Worm (Caenorhabditis elegans): ENCODE data around the gene C02E7.6.

Gene C02E7.6

ce11 chrV:4951434-4951833, 32.4 kb downstream of the C02E7.6 start, which contains the start of gene str-207:
Gene str-207 (plus strand): TSS chrV:4951734.
- TF ChIP-seq ets-4 (GFP tag; optimal IDR thresholded peaks at IDR 0.05) (no peak), nhr-80 (tag; optimal IDR thresholded peaks at IDR 0.05) (no peak), hlh-26 (GFP tag; conservative IDR thresholded peaks at IDR 0.05) (no peak), pha-4 (tag; optimal IDR thresholded peaks at IDR 0.05) (no peak), madf-10 (tag; optimal IDR thresholded peaks at IDR 0.05) (no peak), tbx-9 (tag; optimal IDR thresholded peaks at IDR 0.05; ENCODE audit: borderline replicate concordance) (no peak), snpc-4 (GFP tag; optimal IDR thresholded peaks at IDR 0.05) (no peak), snpc-4 (tag; optimal IDR thresholded peaks at IDR 0.05) (no peak), attf-6 (GFP tag; IDR thresholded peaks at IDR 0.05) (no peak)

DNA sequence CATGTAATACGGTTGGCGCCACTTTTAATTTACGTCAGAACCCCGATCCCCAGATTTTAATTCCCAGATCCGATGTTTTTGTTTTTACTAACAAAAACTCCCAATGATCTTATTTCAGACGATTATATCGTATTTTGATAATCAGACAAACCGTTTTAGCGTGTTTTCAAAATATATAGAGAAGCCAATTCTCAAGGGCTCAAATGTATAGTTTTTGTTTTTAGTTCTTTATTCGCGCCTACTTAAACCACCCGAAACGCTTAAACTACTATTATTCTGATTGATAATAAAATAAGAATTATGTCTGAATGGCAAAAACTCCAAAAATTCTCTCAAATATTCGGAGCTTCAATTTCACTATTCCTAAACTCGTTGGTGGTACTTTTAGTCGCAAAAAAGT, 37.5 kb downstream of the C02E7.6 start, which contains the start of gene str-208:
Gene str-208, plus strand, starts transcription at position 301 of the 400 bp plus-strand sequence.
- TF ChIP-seq sptf-2 (GFP tag; optimal IDR thresholded peaks at IDR 0.05) (no peak), snpc-1.1 (tag; optimal IDR thresholded peaks at IDR 0.05; ENCODE audit: insufficient read depth) (no peak), ceh-40 (GFP tag; IDR thresholded peaks at IDR 0.05) (no peak), atf-7 (tag; optimal IDR thresholded peaks at IDR 0.05) (no peak), cebp-2 (GFP tag; IDR thresholded peaks at IDR 0.05) (no peak), B0261.1 (tag; optimal IDR thresholded peaks at IDR 0.05) (no peak), F39B2.1 (GFP tag; IDR thresholded peaks at IDR 0.05) (no peak), ama-1 (optimal IDR thresholded peaks at IDR 0.05) (no peak), ama-1 (GFP tag; optimal IDR thresholded peaks at IDR 0.05) (no peak), tbp1 (GFP tag; optimal IDR thresholded peaks at IDR 0.05) (no peak), tlf-1 (GFP tag; optimal IDR thresholded peaks at IDR 0.05) (no peak), let-607 (tag; optimal IDR thresholded peaks at IDR 0.05) (no peak), athp-1 (tag; optimal IDR thresholded peaks at IDR 0.05) (no peak), dpff-1 (tag; optimal IDR thresholded peaks at IDR 0.05) (no peak), fkh-3 (tag; optimal IDR thresholded peaks at IDR 0.05) (no peak), let-526 (GFP tag; IDR thresholded peaks at IDR 0.05) (no peak), mcd-1 (GFP tag; IDR thresholded peaks at IDR 0.05) (no peak), nhr-27 (tag; optimal IDR thresholded peaks at IDR 0.05) (no peak), egl-44 (GFP tag; IDR thresholded peaks at IDR 0.05) (no peak)

DNA sequence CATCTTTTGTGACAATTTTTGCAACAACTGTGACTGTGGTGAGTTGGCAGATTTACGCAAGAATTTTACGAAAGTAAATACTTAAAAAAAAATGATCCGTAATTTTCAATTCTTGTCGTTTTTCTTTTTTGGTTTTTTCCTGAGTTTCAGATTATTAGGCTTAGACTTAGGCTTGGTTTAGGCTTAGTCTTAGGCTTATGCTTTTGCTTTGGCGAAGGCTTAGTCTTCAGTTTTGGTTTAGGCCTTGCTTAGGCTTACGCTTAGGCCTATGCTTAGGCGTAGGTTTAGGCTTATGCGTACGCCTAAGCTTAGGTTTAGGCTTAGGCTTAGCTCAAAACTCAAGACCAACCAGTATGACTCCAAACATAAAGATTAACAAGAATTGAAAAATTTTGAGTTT, 38.6 kb downstream of the C02E7.6 start:
- TF ChIP-seq dox-1 (GFP tag; IDR thresholded peaks at IDR 0.05), result no peak
- TF ChIP-seq dpl-1 (GFP tag; optimal IDR thresholded peaks at IDR 0.05), result no peak
- no peak for TF ChIP-seq ceh-58 (GFP tag; IDR thresholded peaks at IDR 0.05)
- no peak for TF ChIP-seq snpc-1.3 (tag; optimal IDR thresholded peaks at IDR 0.05; ENCODE audit: insufficient read depth)
- no peak for TF ChIP-seq nhr-120 (GFP tag; IDR thresholded peaks at IDR 0.05)
- TF ChIP-seq ceh-27 (GFP tag; optimal IDR thresholded peaks at IDR 0.05), result no peak
- TF ChIP-seq ztf-22 (GFP tag; optimal IDR thresholded peaks at IDR 0.05), result no peak
- TF ChIP-seq lin-40 (tag; optimal IDR thresholded peaks at IDR 0.05), result no peak
- TF ChIP-seq let-607 (tag; optimal IDR thresholded peaks at IDR 0.05), result no peak
- no peak for TF ChIP-seq C17E4.6 (GFP tag; IDR thresholded peaks at IDR 0.05)
- TF ChIP-seq gei-17 (GFP tag; optimal IDR thresholded peaks at IDR 0.05), result no peak
- TF ChIP-seq madf-6 (GFP tag; IDR thresholded peaks at IDR 0.05), result no peak

Measured in whole organism, young adult.